Fruit fly (Drosophila melanogaster): ENCODE data around the gene Sxl.

DNA sequence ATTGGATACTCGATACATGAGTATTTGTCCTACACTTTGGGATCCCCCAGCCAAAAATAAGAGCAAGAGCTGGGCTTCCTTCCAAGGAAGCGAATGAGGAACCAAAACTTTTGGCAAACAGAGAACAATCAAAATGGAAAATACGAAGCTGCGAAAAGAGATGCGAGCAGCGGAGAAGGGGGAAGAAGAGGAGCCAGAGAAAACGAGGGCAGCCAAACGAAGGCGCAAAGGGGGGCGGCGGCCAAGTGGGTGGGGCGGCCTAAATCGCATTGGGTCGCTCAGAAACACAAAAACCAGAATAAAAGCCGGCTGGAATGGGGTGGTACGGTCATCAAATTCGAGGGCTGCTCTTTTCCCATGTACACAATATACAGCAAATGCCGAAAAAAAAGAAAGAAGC is 3.7 kb downstream of the Sxl start:
- no peak for TF ChIP-seq CG9876 (GFP tag; optimal IDR thresholded peaks at IDR 0.05)
- TF ChIP-seq CG4328 (GFP tag; optimal IDR thresholded peaks at IDR 0.05): no peak
- no peak for TF ChIP-seq CG11456 (GFP tag; IDR thresholded peaks at IDR 0.05)
- TF ChIP-seq CG30403 (GFP tag; optimal IDR thresholded peaks at IDR 0.05): no peak
- TF ChIP-seq al (GFP tag; IDR thresholded peaks at IDR 0.05): no peak
- no peak for TF ChIP-seq oc (tag; optimal IDR thresholded peaks at IDR 0.05)
- no peak for TF ChIP-seq Sin3A (optimal IDR thresholded peaks at IDR 0.05)
- no peak for TF ChIP-seq en (GFP tag; optimal IDR thresholded peaks at IDR 0.05)
- TF ChIP-seq CoRest (tag; optimal IDR thresholded peaks at IDR 0.05): no peak
- no peak for TF ChIP-seq CG8089 (GFP tag; optimal IDR thresholded peaks at IDR 0.05)
- no peak for TF ChIP-seq Max (GFP tag; optimal IDR thresholded peaks at IDR 0.05)
- no peak for TF ChIP-seq CG6765 (GFP tag; optimal IDR thresholded peaks at IDR 0.05)
- no peak for TF ChIP-seq schlank (tag; optimal IDR thresholded peaks at IDR 0.05)
- no peak for TF ChIP-seq salm (tag; optimal IDR thresholded peaks at IDR 0.05)
